Worm (Caenorhabditis elegans) whole organism, midembryonic: ENCODE measurements around the gene B0507.5.

ENCODE experiments used
- flt-1 ChIP-seq: fragments of 200-800 bp; sonication (Bioruptor generic); IDR thresholded peaks from 2 replicates; pipeline ENCODE4 v1.3.6; 2022; ENCODE audit warnings: missing genetic modification characterization, missing compliant biosample characterization
- ztf-23 ChIP-seq: fragments of 200-800 bp; sonication (Bioruptor generic); IDR thresholded peaks from 2 replicates; pipeline ENCODE4 v1.3.6; 2022; ENCODE audit warnings: missing genetic modification reagents, missing genetic modification characterization, missing compliant biosample characterization
- ztf-29 ChIP-seq: fragments of 200-800 bp; sonication (Bioruptor generic); IDR thresholded peaks from 2 replicates; pipeline ENCODE4 v1.3.6; 2022; ENCODE audit warnings: missing genetic modification reagents, missing genetic modification characterization, missing compliant biosample characterization

ce11 chrV:8732934-8733333, 20.6 kb upstream of the B0507.5 start, which contains the start of gene ZC196.4:
- TF ChIP-seq ztf-23 (GFP tag; lab: Robert Waterston, UW) (no peak), flt-1 (no peak), ztf-29 (GFP tag; lab: Robert Waterston, UW) (no peak)
